Worm (Caenorhabditis elegans) whole organism, L4 larva: ENCODE results near the gene lbp-2.

ENCODE experiments used
- D1046.2 ChIP-seq: fragments of 200-800 bp; sonication (Bioruptor generic); IDR thresholded peaks from 2 replicates; pipeline ENCODE4 v1.3.6; 2022; ENCODE audit warnings: missing genetic modification characterization, missing compliant biosample characterization
- F49E8.2 ChIP-seq: sonication (generic microtip); optimal IDR thresholded peaks from 2 replicates; lab custom pipeline; 2016; ENCODE audit warnings: missing compliant biosample characterization, mild to moderate bottlenecking, missing genetic modification characterization, borderline replicate concordance
- R02D3.7 ChIP-seq: fragments of 150-350 bp; sonication (generic microtip); optimal IDR thresholded peaks from 3 replicates; lab custom pipeline; 2014; ENCODE audit warnings: missing biosample characterization, missing genetic modification characterization
- T26A8.4 ChIP-seq: fragments of 200-800 bp; sonication (Bioruptor generic); IDR thresholded peaks from 2 replicates; pipeline ENCODE4 v1.3.6; 2022; ENCODE audit warnings: missing genetic modification characterization, missing compliant biosample characterization
- Y105C5A.15 ChIP-seq: fragments of 200-800 bp; sonication (Bioruptor generic); IDR thresholded peaks from 2 replicates; pipeline ENCODE4 v1.3.6; 2022; ENCODE audit warnings: missing genetic modification characterization, missing compliant biosample characterization
- Y5F2A.4 ChIP-seq: fragments of 200-800 bp; sonication (Bioruptor generic); optimal IDR thresholded peaks from 2 replicates; lab custom pipeline; 2018; ENCODE audit warnings: mild to moderate bottlenecking, missing genetic modification characterization, missing compliant biosample characterization
- Y75B8A.6 ChIP-seq: fragments of 200-800 bp; sonication (Bioruptor generic); IDR thresholded peaks from 2 replicates; pipeline ENCODE4 v1.3.6; 2022; ENCODE audit warnings: missing genetic modification reagents, missing genetic modification characterization, missing compliant biosample characterization
- ZK337.2 ChIP-seq: fragments of 200-800 bp; sonication (Bioruptor generic); IDR thresholded peaks from 2 replicates; pipeline ENCODE4 v1.3.6; 2022; ENCODE audit warnings: missing genetic modification reagents, missing genetic modification characterization, missing compliant biosample characterization
- aly-2 ChIP-seq: sonication (generic microtip); optimal IDR thresholded peaks from 2 replicates; lab custom pipeline; 2018; ENCODE audit warnings: missing biosample characterization, missing genetic modification characterization
- ceh-20 ChIP-seq: fragments of 200-800 bp; sonication (Bioruptor generic); IDR thresholded peaks from 2 replicates; pipeline ENCODE4 v1.3.6; 2022; ENCODE audit warnings: missing genetic modification reagents, missing genetic modification characterization, missing compliant biosample characterization
- ceh-44 ChIP-seq: fragments of 200-800 bp; sonication (Bioruptor generic); IDR thresholded peaks from 2 replicates; pipeline ENCODE4 v1.3.6; 2022; ENCODE audit warnings: missing genetic modification reagents, missing genetic modification characterization, missing compliant biosample characterization
- ceh-62 ChIP-seq: sonication (generic microtip); optimal IDR thresholded peaks from 2 replicates; lab custom pipeline; 2017; ENCODE audit warnings: missing biosample characterization, missing genetic modification characterization
- ceh-82 ChIP-seq: sonication (generic microtip); optimal IDR thresholded peaks from 2 replicates; lab custom pipeline; 2017; ENCODE audit warnings: missing biosample characterization, missing genetic modification characterization
- ces-1 ChIP-seq: fragments of 150-350 bp; sonication (generic microtip); optimal IDR thresholded peaks from 4 replicates; lab custom pipeline; 2014; ENCODE audit warnings: missing biosample characterization, missing genetic modification reagents, missing genetic modification characterization
- cey-2 ChIP-seq: sonication (generic microtip); optimal IDR thresholded peaks from 3 replicates; lab custom pipeline; 2017; ENCODE audit warnings: missing genetic modification characterization, mild to moderate bottlenecking, missing compliant biosample characterization, antibody characterized with exemption, borderline replicate concordance; ENCODE audit not compliant: insufficient read depth
- daf-16 ChIP-seq, 3 experiments: sonication (generic microtip); optimal IDR thresholded peaks; 2 replicates each; lab custom pipeline; 2016 to 2017; ENCODE audit warnings: missing genetic modification characterization in 3 of 3, missing genetic modification reagents in 3 of 3, mild to moderate bottlenecking in 2 of 3, missing compliant biosample characterization in 2 of 3, missing biosample characterization in 1 of 3, moderate library complexity in 1 of 3
- dmd-6 ChIP-seq: fragments of 200-800 bp; sonication (Bioruptor generic); IDR thresholded peaks from 2 replicates; pipeline ENCODE4 v1.3.6; 2022; ENCODE audit warnings: missing genetic modification reagents, missing genetic modification characterization, missing compliant biosample characterization
- dmd-9 ChIP-seq: fragments of 200-800 bp; sonication (Bioruptor generic); IDR thresholded peaks from 2 replicates; pipeline ENCODE4 v1.3.6; 2022; ENCODE audit warnings: missing genetic modification reagents, missing genetic modification characterization, missing compliant biosample characterization
- duxl-1 ChIP-seq: sonication (generic microtip); optimal IDR thresholded peaks from 2 replicates; lab custom pipeline; 2016; ENCODE audit warnings: mild to moderate bottlenecking, missing genetic modification characterization, moderate library complexity, missing compliant biosample characterization; ENCODE audit not compliant: poor library complexity
- dve-1 ChIP-seq: sonication (generic microtip); optimal IDR thresholded peaks from 2 replicates; lab custom pipeline; 2017; ENCODE audit warnings: antibody characterized with exemption, mild to moderate bottlenecking, missing genetic modification characterization, missing compliant biosample characterization; ENCODE audit not compliant: insufficient read depth
- gei-8 ChIP-seq: fragments of 200-800 bp; sonication (Bioruptor generic); optimal IDR thresholded peaks from 2 replicates; lab custom pipeline; 2018; ENCODE audit warnings: mild to moderate bottlenecking, missing genetic modification characterization, missing compliant biosample characterization
- hif-1 ChIP-seq, 2 experiments: sonication (generic microtip); optimal IDR thresholded peaks; 2 replicates each; lab custom pipeline; 2016 to 2017; ENCODE audit warnings: missing compliant biosample characterization in 2 of 2, missing genetic modification characterization in 2 of 2, missing genetic modification reagents in 2 of 2, missing genotype in 2 of 2, mild to moderate bottlenecking in 1 of 2
- hlh-11 ChIP-seq: fragments of 200-800 bp; sonication (Bioruptor generic); optimal IDR thresholded peaks from 2 replicates; lab custom pipeline; 2018; ENCODE audit warnings: mild to moderate bottlenecking, missing genetic modification characterization, missing compliant biosample characterization
- jun-1 ChIP-seq: fragments of 150-350 bp; optimal IDR thresholded peaks from 2 replicates; lab custom pipeline; 2014; ENCODE audit warnings: missing biosample characterization, missing genetic modification reagents, missing genetic modification characterization
- lin-1 ChIP-seq: fragments of 200-800 bp; sonication (Bioruptor generic); IDR thresholded peaks from 2 replicates; pipeline ENCODE4 v1.3.6; 2022; ENCODE audit warnings: missing genetic modification reagents, missing genetic modification characterization, missing compliant biosample characterization
- lin-13 ChIP-seq: fragments of 150-350 bp; optimal IDR thresholded peaks from 2 replicates; lab custom pipeline; 2014; ENCODE audit warnings: missing biosample characterization, missing genetic modification reagents, missing genetic modification characterization
- lin-29 ChIP-seq: fragments of 200-800 bp; sonication (Bioruptor generic); IDR thresholded peaks from 2 replicates; pipeline ENCODE4 v1.3.6; 2022; ENCODE audit warnings: missing genetic modification reagents, missing genetic modification characterization, missing compliant biosample characterization
- lin-39 ChIP-seq: fragments of 150-350 bp; optimal IDR thresholded peaks from 2 replicates; lab custom pipeline; 2014; ENCODE audit warnings: missing biosample characterization, missing genetic modification reagents, missing genetic modification characterization
- mes-2 ChIP-seq: sonication (generic microtip); optimal IDR thresholded peaks from 2 replicates; lab custom pipeline; 2016; ENCODE audit warnings: missing genotype, mild to moderate bottlenecking, missing genetic modification characterization, missing compliant biosample characterization; ENCODE audit not compliant: poor library complexity, severe bottlenecking
- nhr-102 ChIP-seq: sonication (generic microtip); optimal IDR thresholded peaks from 2 replicates; lab custom pipeline; 2016; ENCODE audit warnings: mild to moderate bottlenecking, missing genetic modification characterization, moderate library complexity, missing compliant biosample characterization
- nhr-237 ChIP-seq: sonication (generic microtip); optimal IDR thresholded peaks from 2 replicates; lab custom pipeline; 2017; ENCODE audit warnings: missing biosample characterization, missing genetic modification characterization
- nhr-28 ChIP-seq: fragments of 150-350 bp; optimal IDR thresholded peaks from 2 replicates; lab custom pipeline; 2014; ENCODE audit warnings: missing biosample characterization, missing genetic modification characterization
- nhr-42 ChIP-seq: fragments of 200-800 bp; sonication (Bioruptor generic); IDR thresholded peaks from 2 replicates; pipeline ENCODE4 v1.3.6; 2022; ENCODE audit warnings: missing genetic modification characterization, missing compliant biosample characterization
- nhr-77 ChIP-seq: fragments of 150-350 bp; optimal IDR thresholded peaks from 2 replicates; lab custom pipeline; 2014; ENCODE audit warnings: missing biosample characterization, missing genetic modification characterization
- php-3 ChIP-seq: fragments of 200-800 bp; sonication (Bioruptor generic); IDR thresholded peaks from 2 replicates; pipeline ENCODE4 v1.3.6; 2022; ENCODE audit warnings: missing genetic modification reagents, missing genetic modification characterization, missing compliant biosample characterization
- pqm-1 ChIP-seq: sonication (generic microtip); optimal IDR thresholded peaks from 2 replicates; lab custom pipeline; 2017; ENCODE audit warnings: missing biosample characterization, missing genetic modification characterization
- set-16 ChIP-seq: fragments of 200-800 bp; sonication (Bioruptor generic); IDR thresholded peaks from 2 replicates; pipeline ENCODE4 v1.3.6; 2022; ENCODE audit warnings: missing genetic modification reagents, missing genetic modification characterization, missing compliant biosample characterization
- snpc-1.2 ChIP-seq: fragments of 200-800 bp; sonication (Bioruptor generic); IDR thresholded peaks from 2 replicates; pipeline ENCODE4 v1.3.6; 2022; ENCODE audit warnings: missing genetic modification reagents, missing genetic modification characterization, missing compliant biosample characterization
- tra-1 ChIP-seq: fragments of 200-800 bp; sonication (Bioruptor generic); IDR thresholded peaks from 2 replicates; pipeline ENCODE4 v1.3.6; 2022; ENCODE audit warnings: missing genetic modification reagents, missing genetic modification characterization, missing compliant biosample characterization
- unc-39 ChIP-seq: sonication (generic microtip); optimal IDR thresholded peaks from 2 replicates; lab custom pipeline; 2017; ENCODE audit warnings: missing biosample characterization, missing genetic modification characterization
- unc-62 ChIP-seq, 3 experiments: fragments of 150-350 bp in 1 of 3; sonication (generic microtip); optimal IDR thresholded peaks in 2 of 3; peaks in 1 of 3; 1 replicate in 1 of 3; 2 replicates in 2 of 3; lab custom pipeline; 2014 to 2017; ENCODE audit warnings: missing biosample characterization in 3 of 3, missing genetic modification characterization in 3 of 3, missing genetic modification reagents in 3 of 3, missing genotype in 1 of 3
- zag-1 ChIP-seq: fragments of 150-350 bp; optimal IDR thresholded peaks from 2 replicates; lab custom pipeline; 2014; ENCODE audit warnings: missing biosample characterization, missing genetic modification characterization
- zfp-3 ChIP-seq: fragments of 200-800 bp; sonication (Bioruptor generic); conservative IDR thresholded peaks from 2 replicates; pipeline ENCODE4 v1.3.6; 2022; ENCODE audit warnings: missing genetic modification reagents, missing genetic modification characterization, missing compliant biosample characterization

Gene lbp-2

ce11 chrX:3235358-3235816 lies 25.0 kb upstream of the lbp-2 start, which contains the start of gene F28B4.3:
F28B4.3 (minus strand) TSS chrX:3235408.
- TF ChIP-seq lin-1 (GFP tag; lab: Robert Waterston, UW) (peak; percentile 41; the same call in 1 of the 2 replicates), nhr-77 (tag; lab: Kevin White, UChicago) (peak; percentile 47), dmd-9 (no peak), duxl-1 (tag; lab: Kevin White, UChicago) (peak; percentile 3), php-3 (GFP tag; lab: Robert Waterston, UW) (peak; percentile 93), ceh-82 (tag; lab: Kevin White, UChicago) (no peak), R02D3.7 (tag; lab: Kevin White, UChicago) (no peak), Y5F2A.4 (GFP tag; lab: Kevin White, UChicago) (no peak), zag-1 (tag; lab: Kevin White, UChicago) (no peak), pqm-1 (tag; lab: Kevin White, UChicago) (peak; percentile 96), lin-39 (tag; lab: Kevin White, UChicago) (no peak), nhr-42 (no peak), set-16 (GFP tag; lab: Robert Waterston, UW) (no peak), dmd-6 (GFP tag; lab: Robert Waterston, UW) (peak; percentile 73), jun-1 (tag; lab: Kevin White, UChicago) (peak; percentile 26), unc-39 (no peak), gei-8 (GFP tag; lab: Kevin White, UChicago) (no peak), daf-16 (GFP tag; optimal IDR thresholded peaks at IDR 0.05; lab: Kevin White, UChicago) (no peak), daf-16 (tag; optimal IDR thresholded peaks at IDR 0.05; lab: Kevin White, UChicago) (peak; percentile 37), D1046.2 (GFP tag; lab: Robert Waterston, UW) (no peak), ces-1 (GFP tag; lab: Kevin White, UChicago) (no peak), hif-1 (tag; optimal IDR thresholded peaks at IDR 0.05; lab: Kevin White, UChicago) (no peak), dve-1 (tag; lab: Kevin White, UChicago) (peak; percentile 75), Y75B8A.6 (no peak), nhr-102 (tag; lab: Kevin White, UChicago) (peak; percentile 4), Y105C5A.15 (GFP tag; lab: Robert Waterston, UW) (no peak), lin-29 (GFP tag; lab: Robert Waterston, UW) (no peak), T26A8.4 (no peak), aly-2 (tag; lab: Kevin White, UChicago) (no peak), ceh-44 (GFP tag; lab: Robert Waterston, UW) (no peak), unc-62 (GFP tag; optimal IDR thresholded peaks at IDR 0.05 in 1 of 2; lab: Kevin White, UChicago) (no peak), unc-62 (tag; optimal IDR thresholded peaks at IDR 0.05; lab: Kevin White, UChicago) (no peak), nhr-237 (no peak), ceh-20 (GFP tag; lab: Robert Waterston, UW) (peak; percentile 29; the same call in 1 of the 2 replicates), hlh-11 (tag; lab: Kevin White, UChicago) (peak; percentile 68), cey-2 (tag; lab: Kevin White, UChicago) (no peak), zfp-3 (GFP tag; lab: Robert Waterston, UW) (no peak), ceh-62 (tag; lab: Kevin White, UChicago) (no peak), lin-13 (GFP tag; lab: Kevin White, UChicago) (no peak), tra-1 (GFP tag; lab: Robert Waterston, UW) (0 out of 2 replicates have a peak, but pooled peaks have one; percentile 47), F49E8.2 (tag; lab: Kevin White, UChicago) (no peak), mes-2 (tag; lab: Kevin White, UChicago) (peak; percentile 29), nhr-28 (tag; lab: Kevin White, UChicago) (peak; percentile 86), snpc-1.2 (GFP tag; lab: Robert Waterston, UW) (no peak), ZK337.2 (GFP tag; lab: Robert Waterston, UW) (no peak)
